Worm (Caenorhabditis elegans) whole organism, L4 larva: Measurements from ENCODE around the gene B0280.7.
A peak's percentile ranks its signal among the peaks of the same experiment; 100 is the strongest.

Experiments
- F44E2.7 ChIP-seq: fragments of 200-800 bp; sonication (Bioruptor generic); IDR thresholded peaks from 2 replicates; pipeline ENCODE4 v2.1.2; 2022; ENCODE audit warnings: missing genetic modification characterization, missing compliant biosample characterization
- R02D3.7 ChIP-seq: fragments of 150-350 bp; sonication (generic microtip); optimal IDR thresholded peaks from 3 replicates; lab custom pipeline; 2014; ENCODE audit warnings: missing biosample characterization, missing genetic modification characterization
- T26A8.4 ChIP-seq: fragments of 200-800 bp; sonication (Bioruptor generic); IDR thresholded peaks from 2 replicates; pipeline ENCODE4 v1.3.6; 2022; ENCODE audit warnings: missing genetic modification characterization, missing compliant biosample characterization
- Y48G9A.11 ChIP-seq: fragments of 200-800 bp; sonication (Bioruptor generic); IDR thresholded peaks from 2 replicates; pipeline ENCODE4 v1.3.6; 2022; ENCODE audit warnings: missing genetic modification reagents, missing genetic modification characterization, missing compliant biosample characterization
- ZK546.5 ChIP-seq, 2 experiments: sonication (generic microtip); optimal IDR thresholded peaks; 2 replicates each; lab custom pipeline; 2017; ENCODE audit warnings: missing biosample characterization in 2 of 2, missing genetic modification characterization in 2 of 2
- aha-1 ChIP-seq: fragments of 150-350 bp; peaks from one replicate; lab custom pipeline; 2014; ENCODE audit warnings: missing biosample characterization, missing genetic modification characterization
- arid-1 ChIP-seq: fragments of 200-800 bp; sonication (Bioruptor generic); conservative IDR thresholded peaks from 2 replicates; pipeline ENCODE4 v1.3.6; 2022; ENCODE audit warnings: missing genetic modification reagents, missing genetic modification characterization, missing compliant biosample characterization
- attf-4 ChIP-seq: sonication (generic microtip); optimal IDR thresholded peaks from 3 replicates; lab custom pipeline; 2017; ENCODE audit warnings: missing biosample characterization, missing genetic modification characterization
- ceh-20 ChIP-seq: fragments of 200-800 bp; sonication (Bioruptor generic); IDR thresholded peaks from 2 replicates; pipeline ENCODE4 v1.3.6; 2022; ENCODE audit warnings: missing genetic modification reagents, missing genetic modification characterization, missing compliant biosample characterization
- ces-1 ChIP-seq: fragments of 150-350 bp; sonication (generic microtip); optimal IDR thresholded peaks from 4 replicates; lab custom pipeline; 2014; ENCODE audit warnings: missing biosample characterization, missing genetic modification reagents, missing genetic modification characterization
- cey-2 ChIP-seq: sonication (generic microtip); optimal IDR thresholded peaks from 3 replicates; lab custom pipeline; 2017; ENCODE audit warnings: missing genetic modification characterization, mild to moderate bottlenecking, missing compliant biosample characterization, antibody characterized with exemption, borderline replicate concordance; ENCODE audit not compliant: insufficient read depth
- ctbp-1 ChIP-seq: fragments of 200-800 bp; sonication (Bioruptor generic); IDR thresholded peaks from 2 replicates; pipeline ENCODE4 v1.3.6; 2022; ENCODE audit warnings: missing genetic modification reagents, missing genetic modification characterization, missing compliant biosample characterization
- daf-19 ChIP-seq: fragments of 200-800 bp; sonication (Bioruptor generic); conservative IDR thresholded peaks from 2 replicates; pipeline ENCODE4 v1.3.6; 2022; ENCODE audit warnings: missing genetic modification characterization, missing compliant biosample characterization
- daf-8 ChIP-seq: fragments of 200-800 bp; sonication (Bioruptor generic); IDR thresholded peaks from 2 replicates; pipeline ENCODE4 v1.3.6; 2022; ENCODE audit warnings: missing genetic modification characterization, missing compliant biosample characterization
- dmd-6 ChIP-seq: fragments of 200-800 bp; sonication (Bioruptor generic); IDR thresholded peaks from 2 replicates; pipeline ENCODE4 v1.3.6; 2022; ENCODE audit warnings: missing genetic modification reagents, missing genetic modification characterization, missing compliant biosample characterization
- dpl-1 ChIP-seq: fragments of 150-350 bp; optimal IDR thresholded peaks from 2 replicates; lab custom pipeline; 2014; ENCODE audit warnings: missing biosample characterization, missing genetic modification reagents, missing genetic modification characterization
- duxl-1 ChIP-seq: sonication (generic microtip); optimal IDR thresholded peaks from 2 replicates; lab custom pipeline; 2016; ENCODE audit warnings: mild to moderate bottlenecking, missing genetic modification characterization, moderate library complexity, missing compliant biosample characterization; ENCODE audit not compliant: poor library complexity
- dve-1 ChIP-seq: sonication (generic microtip); optimal IDR thresholded peaks from 2 replicates; lab custom pipeline; 2017; ENCODE audit warnings: antibody characterized with exemption, mild to moderate bottlenecking, missing genetic modification characterization, missing compliant biosample characterization; ENCODE audit not compliant: insufficient read depth
- fkh-10 ChIP-seq: fragments of 150-350 bp; optimal IDR thresholded peaks from 2 replicates; lab custom pipeline; 2014; ENCODE audit warnings: missing biosample characterization, missing genetic modification reagents, missing genetic modification characterization
- fos-1 ChIP-seq: fragments of 150-350 bp; optimal IDR thresholded peaks from 2 replicates; lab custom pipeline; 2014; ENCODE audit warnings: missing biosample characterization, missing genetic modification characterization
- hif-1 ChIP-seq, 2 experiments: sonication (generic microtip); optimal IDR thresholded peaks; 2 replicates each; lab custom pipeline; 2016 to 2017; ENCODE audit warnings: missing compliant biosample characterization in 2 of 2, missing genetic modification characterization in 2 of 2, missing genetic modification reagents in 2 of 2, missing genotype in 2 of 2, mild to moderate bottlenecking in 1 of 2
- lin-13 ChIP-seq: fragments of 150-350 bp; optimal IDR thresholded peaks from 2 replicates; lab custom pipeline; 2014; ENCODE audit warnings: missing biosample characterization, missing genetic modification reagents, missing genetic modification characterization
- lin-29 ChIP-seq: fragments of 200-800 bp; sonication (Bioruptor generic); IDR thresholded peaks from 2 replicates; pipeline ENCODE4 v1.3.6; 2022; ENCODE audit warnings: missing genetic modification reagents, missing genetic modification characterization, missing compliant biosample characterization
- lin-39 ChIP-seq: fragments of 150-350 bp; optimal IDR thresholded peaks from 2 replicates; lab custom pipeline; 2014; ENCODE audit warnings: missing biosample characterization, missing genetic modification reagents, missing genetic modification characterization
- lir-3 ChIP-seq: sonication (generic microtip); optimal IDR thresholded peaks from 2 replicates; lab custom pipeline; 2016; ENCODE audit warnings: mild to moderate bottlenecking, missing genetic modification characterization, missing compliant biosample characterization
- madf-5 ChIP-seq, 2 experiments: fragments of 200-800 bp; sonication (Bioruptor generic); IDR thresholded peaks; 2 replicates each; pipeline ENCODE4 v1.3.6; 2022; ENCODE audit warnings: missing compliant biosample characterization in 2 of 2, missing genetic modification characterization in 2 of 2
- madf-9 ChIP-seq: fragments of 200-800 bp; sonication (Bioruptor generic); conservative IDR thresholded peaks from 2 replicates; pipeline ENCODE4 v1.3.6; 2022; ENCODE audit warnings: missing genetic modification reagents, missing genetic modification characterization, missing compliant biosample characterization
- mdl-1 ChIP-seq, 2 experiments: fragments of 150-350 bp in 1 of 2; sonication (generic microtip) in 1 of 2; optimal IDR thresholded peaks; 2 replicates each; lab custom pipeline; 2014 to 2017; ENCODE audit warnings: missing biosample characterization in 2 of 2, missing genetic modification characterization in 2 of 2
- mdt-29 ChIP-seq: fragments of 200-800 bp; sonication (Bioruptor generic); IDR thresholded peaks from 2 replicates; pipeline ENCODE4 v1.3.6; 2022; ENCODE audit warnings: missing genetic modification reagents, missing genetic modification characterization, missing compliant biosample characterization
- mep-1 ChIP-seq: fragments of 150-350 bp; sonication (generic microtip); optimal IDR thresholded peaks from 3 replicates; lab custom pipeline; 2014; ENCODE audit warnings: missing biosample characterization, missing genetic modification characterization
- mxl-3 ChIP-seq: fragments of 200-800 bp; sonication (Bioruptor generic); optimal IDR thresholded peaks from 2 replicates; lab custom pipeline; 2018; ENCODE audit warnings: mild to moderate bottlenecking, missing genetic modification characterization, missing compliant biosample characterization
- nhr-11 ChIP-seq: fragments of 150-350 bp; optimal IDR thresholded peaks from 2 replicates; lab custom pipeline; 2014; ENCODE audit warnings: missing biosample characterization, missing genetic modification characterization
- nhr-111 ChIP-seq: fragments of 200-800 bp; sonication (Bioruptor generic); optimal IDR thresholded peaks from 2 replicates; lab custom pipeline; 2018; ENCODE audit warnings: mild to moderate bottlenecking, missing genetic modification characterization, missing compliant biosample characterization
- nhr-42 ChIP-seq: fragments of 200-800 bp; sonication (Bioruptor generic); IDR thresholded peaks from 2 replicates; pipeline ENCODE4 v1.3.6; 2022; ENCODE audit warnings: missing genetic modification characterization, missing compliant biosample characterization
- nhr-48 ChIP-seq: sonication (generic microtip); optimal IDR thresholded peaks from 2 replicates; lab custom pipeline; 2016; ENCODE audit warnings: mild to moderate bottlenecking, missing genetic modification characterization, missing compliant biosample characterization
- nhr-6 ChIP-seq: fragments of 150-350 bp; optimal IDR thresholded peaks from 2 replicates; lab custom pipeline; 2014; ENCODE audit warnings: missing biosample characterization, missing genetic modification characterization
- pha-4 ChIP-seq, 2 experiments: fragments of 150-350 bp in 1 of 2; fragments of 200-800 bp in 1 of 2; sonication (Bioruptor generic) in 1 of 2; IDR thresholded peaks in 1 of 2; optimal IDR thresholded peaks in 1 of 2; 2 replicates each; pipeline versions ENCODE4 v1.3.6 to Lab custom; 2014 to 2022; ENCODE audit warnings: missing genetic modification characterization in 2 of 2, missing genetic modification reagents in 2 of 2, missing biosample characterization in 1 of 2, missing compliant biosample characterization in 1 of 2
- rbr-2 ChIP-seq: sonication (generic microtip); optimal IDR thresholded peaks from 2 replicates; lab custom pipeline; 2016; ENCODE audit warnings: missing genotype, missing genetic modification characterization, missing compliant biosample characterization
- saeg-2 ChIP-seq: fragments of 200-800 bp; sonication (Bioruptor generic); IDR thresholded peaks from 2 replicates; pipeline ENCODE4 v1.3.6; 2022; ENCODE audit warnings: missing genetic modification reagents, missing genetic modification characterization, missing compliant biosample characterization
- snpc-1.2 ChIP-seq: fragments of 200-800 bp; sonication (Bioruptor generic); IDR thresholded peaks from 2 replicates; pipeline ENCODE4 v1.3.6; 2022; ENCODE audit warnings: missing genetic modification reagents, missing genetic modification characterization, missing compliant biosample characterization
- spr-3 ChIP-seq: fragments of 200-800 bp; sonication (Bioruptor generic); optimal IDR thresholded peaks from 2 replicates; lab custom pipeline; 2018; ENCODE audit warnings: mild to moderate bottlenecking, missing genetic modification characterization, missing compliant biosample characterization
- unc-39 ChIP-seq: sonication (generic microtip); optimal IDR thresholded peaks from 2 replicates; lab custom pipeline; 2017; ENCODE audit warnings: missing biosample characterization, missing genetic modification characterization
- unc-62 ChIP-seq, 3 experiments: fragments of 150-350 bp in 1 of 3; sonication (generic microtip); optimal IDR thresholded peaks in 2 of 3; peaks in 1 of 3; 1 replicate in 1 of 3; 2 replicates in 2 of 3; lab custom pipeline; 2014 to 2017; ENCODE audit warnings: missing biosample characterization in 3 of 3, missing genetic modification characterization in 3 of 3, missing genetic modification reagents in 3 of 3, missing genotype in 1 of 3
- zfp-2 ChIP-seq: sonication (generic microtip); optimal IDR thresholded peaks from 2 replicates; lab custom pipeline; 2016; ENCODE audit warnings: mild to moderate bottlenecking, missing genetic modification characterization, missing compliant biosample characterization
- zfp-3 ChIP-seq: fragments of 200-800 bp; sonication (Bioruptor generic); conservative IDR thresholded peaks from 2 replicates; pipeline ENCODE4 v1.3.6; 2022; ENCODE audit warnings: missing genetic modification reagents, missing genetic modification characterization, missing compliant biosample characterization
- zip-11 ChIP-seq: fragments of 200-800 bp; sonication (Bioruptor generic); IDR thresholded peaks from 2 replicates; pipeline ENCODE4 v1.3.6; 2022; ENCODE audit warnings: missing genetic modification characterization, missing compliant biosample characterization
- ztf-11 ChIP-seq: fragments of 150-350 bp; optimal IDR thresholded peaks from 2 replicates; lab custom pipeline; 2014; ENCODE audit warnings: missing biosample characterization, missing genetic modification characterization

The B0280.7 gene

ce11 chrIII:7154526-7154925 lies 42.8 kb upstream of the B0280.7 start (continued):
- TF ChIP-seq hif-1 (tag; optimal IDR thresholded peaks at IDR 0.05; lab: Kevin White, UChicago), result no peak
- TF ChIP-seq fos-1 (tag; lab: Kevin White, UChicago), result no peak
- no peak for TF ChIP-seq arid-1 (GFP tag; lab: Robert Waterston, UW)
- TF ChIP-seq lin-13 (GFP tag; lab: Kevin White, UChicago), result no peak
- TF ChIP-seq zfp-2 (tag; lab: Kevin White, UChicago), result no peak

ce11 chrIII:7153747-7154238 lies 42.1 kb upstream of the B0280.7 start, which contains the start of gene ogt-1:
Gene ogt-1 (minus strand): TSS chrIII:7153797.
- TF ChIP-seq lin-13 (GFP tag; lab: Kevin White, UChicago) (peak; percentile 28), duxl-1 (tag; lab: Kevin White, UChicago) (peak; percentile 80), dve-1 (tag; lab: Kevin White, UChicago) (peak; percentile 89), fkh-10 (GFP tag; lab: Kevin White, UChicago) (no peak), nhr-42 (GFP tag; lab: Robert Waterston, UW) (no peak), unc-62 (GFP tag; optimal IDR thresholded peaks at IDR 0.05 in 1 of 2; lab: Kevin White, UChicago) (peak in 1 of 2 experiments; percentile 99), unc-62 (tag; optimal IDR thresholded peaks at IDR 0.05; lab: Kevin White, UChicago) (no peak), R02D3.7 (tag; lab: Kevin White, UChicago) (no peak), rbr-2 (tag; lab: Kevin White, UChicago) (peak; percentile 85), daf-19 (GFP tag; lab: Robert Waterston, UW) (0 out of 2 replicates have a peak, but pooled peaks have one; percentile 34), zfp-3 (GFP tag; lab: Robert Waterston, UW) (no peak), dmd-6 (peak; percentile 79), attf-4 (tag; lab: Kevin White, UChicago) (no peak), ztf-11 (tag; lab: Kevin White, UChicago) (no peak), ceh-20 (GFP tag; lab: Robert Waterston, UW) (peak; percentile 54; the same call in 1 of the 2 replicates), ctbp-1 (GFP tag; lab: Robert Waterston, UW) (peak; percentile 84), dpl-1 (GFP tag; lab: Kevin White, UChicago) (peak; percentile 61), mep-1 (peak; percentile 88), madf-9 (GFP tag; lab: Robert Waterston, UW) (peak; percentile 25; the same call in 1 of the 2 replicates), lir-3 (tag; lab: Kevin White, UChicago) (no peak), mdl-1 (tag; optimal IDR thresholded peaks at IDR 0.05; lab: Kevin White, UChicago) (peak; percentile 87 to 88), snpc-1.2 (GFP tag; lab: Robert Waterston, UW) (no peak), zip-11 (GFP tag; lab: Robert Waterston, UW) (no peak), lin-39 (tag; lab: Kevin White, UChicago) (no peak), lin-29 (GFP tag; lab: Robert Waterston, UW) (no peak), ZK546.5 (tag; optimal IDR thresholded peaks at IDR 0.05; lab: Kevin White, UChicago) (no peak), madf-5 (GFP tag; IDR thresholded peaks at IDR 0.05; lab: Robert Waterston, UW) (no peak), nhr-48 (peak; percentile 75), unc-39 (tag; lab: Kevin White, UChicago) (no peak), saeg-2 (GFP tag; lab: Robert Waterston, UW) (0 out of 2 replicates have a peak, but pooled peaks have one; percentile 37), F44E2.7 (GFP tag; lab: Robert Waterston, UW) (no peak), nhr-6 (peak; percentile 92), cey-2 (peak; percentile 43), daf-8 (GFP tag; lab: Robert Waterston, UW) (no peak), mxl-3 (GFP tag; lab: Kevin White, UChicago) (no peak), nhr-11 (tag; lab: Kevin White, UChicago) (peak; percentile 47), zfp-2 (tag; lab: Kevin White, UChicago) (no peak), Y48G9A.11 (GFP tag; lab: Robert Waterston, UW) (no peak), spr-3 (GFP tag; lab: Kevin White, UChicago) (peak; percentile 24), mdt-29 (GFP tag; lab: Robert Waterston, UW) (no peak), fos-1 (tag; lab: Kevin White, UChicago) (no peak), aha-1 (peak; percentile 72), pha-4 (GFP tag; IDR thresholded peaks at IDR 0.05; lab: Robert Waterston, UW) (peak; percentile 65; the same call in 1 of the 2 replicates), pha-4 (tag; optimal IDR thresholded peaks at IDR 0.05; lab: Kevin White, UChicago) (peak; percentile 91), ces-1 (peak; percentile 58), T26A8.4 (GFP tag; lab: Robert Waterston, UW) (peak; percentile 80), nhr-111 (no peak)
